Fruit fly (Drosophila melanogaster) whole organism, embryonic: ENCODE results near the gene Nab2.
A peak's percentile ranks its signal among the peaks of the same experiment; 100 is the strongest.

Experiments used
- Atf-2 ChIP-seq: fragments of 200-800 bp; sonication (Bioruptor generic); optimal IDR thresholded peaks from 2 replicates; lab custom pipeline; 2016; ENCODE audit warnings: missing biosample characterization, missing genetic modification characterization
- CG1024 ChIP-seq: fragments of 200-800 bp; sonication (Bioruptor generic); IDR thresholded peaks from 2 replicates; pipeline ENCODE4 v1.3.6; 2022; ENCODE audit warnings: missing biosample characterization, missing genetic modification characterization
- CG10543 ChIP-seq: fragments of 200-800 bp; sonication (Bioruptor generic); optimal IDR thresholded peaks from 3 replicates; lab custom pipeline; 2017; ENCODE audit warnings: missing biosample characterization, mild to moderate bottlenecking, missing genetic modification characterization, moderate library complexity
- CG10565 ChIP-seq: fragments of 200-800 bp; sonication (Bioruptor generic); optimal IDR thresholded peaks from 3 replicates; lab custom pipeline; 2016; ENCODE audit warnings: missing biosample characterization, mild to moderate bottlenecking, missing genetic modification characterization
- CG10654 ChIP-seq: fragments of 200-800 bp; sonication (Bioruptor generic); optimal IDR thresholded peaks from 2 replicates; lab custom pipeline; 2016; ENCODE audit warnings: missing biosample characterization, missing genetic modification characterization
- CG12659 ChIP-seq: fragments of 200-800 bp; sonication (Bioruptor generic); optimal IDR thresholded peaks from 3 replicates; lab custom pipeline; 2017; ENCODE audit warnings: mild to moderate bottlenecking, missing biosample characterization, missing genetic modification reagents, missing genetic modification characterization
- CG13123 ChIP-seq: fragments of 200-800 bp; sonication (Bioruptor generic); optimal IDR thresholded peaks from 2 replicates; lab custom pipeline; 2016; ENCODE audit warnings: missing biosample characterization, missing genetic modification characterization
- CG13287 ChIP-seq: fragments of 200-800 bp; sonication (Bioruptor generic); IDR thresholded peaks from 2 replicates; pipeline ENCODE4 v1.3.6; 2022; ENCODE audit warnings: missing biosample characterization, missing genetic modification characterization; ENCODE audit not compliant: partially characterized antibody
- CG13296 ChIP-seq: fragments of 200-800 bp; sonication (Bioruptor generic); optimal IDR thresholded peaks from 3 replicates; lab custom pipeline; 2018; ENCODE audit warnings: missing biosample characterization, mild to moderate bottlenecking, missing genetic modification characterization
- CG13894 ChIP-seq: fragments of 200-800 bp; sonication (Bioruptor generic); optimal IDR thresholded peaks from 3 replicates; lab custom pipeline; 2018; ENCODE audit warnings: missing biosample characterization, mild to moderate bottlenecking, missing genetic modification characterization, moderate library complexity
- CG17385 ChIP-seq: fragments of 200-800 bp; sonication (Bioruptor generic); optimal IDR thresholded peaks from 3 replicates; lab custom pipeline; 2018; ENCODE audit warnings: missing biosample characterization, mild to moderate bottlenecking, missing genetic modification characterization
- CG17802 ChIP-seq: fragments of 200-800 bp; sonication (Bioruptor generic); optimal IDR thresholded peaks from 2 replicates; lab custom pipeline; 2018; ENCODE audit warnings: missing biosample characterization, mild to moderate bottlenecking, missing genetic modification characterization, moderate library complexity
- CG18262 ChIP-seq: fragments of 200-800 bp; optimal IDR thresholded peaks from 3 replicates; lab custom pipeline; 2019; ENCODE audit warnings: missing biosample characterization, mild to moderate bottlenecking, missing genetic modification characterization, moderate library complexity
- CG1832 ChIP-seq: fragments of 200-800 bp; sonication (Bioruptor generic); optimal IDR thresholded peaks from 2 replicates; lab custom pipeline; 2017; ENCODE audit warnings: missing biosample characterization, mild to moderate bottlenecking, missing genetic modification characterization, inconsistent platforms
- CG2712 ChIP-seq: fragments of 200-800 bp; optimal IDR thresholded peaks from 3 replicates; lab custom pipeline; 2019; ENCODE audit warnings: missing biosample characterization, mild to moderate bottlenecking, missing genetic modification characterization, moderate library complexity
- CG3281 ChIP-seq: fragments of 200-800 bp; sonication (Bioruptor generic); optimal IDR thresholded peaks from 3 replicates; lab custom pipeline; 2017; ENCODE audit warnings: missing biosample characterization, mild to moderate bottlenecking, missing genetic modification characterization
- CG34422 ChIP-seq: fragments of 200-800 bp; sonication (Bioruptor generic); IDR thresholded peaks from 3 replicates; pipeline ENCODE4 v1.3.6; 2022; ENCODE audit warnings: missing biosample characterization, missing genetic modification characterization
- CG43689 ChIP-seq: fragments of 200-800 bp; sonication (Bioruptor generic); IDR thresholded peaks from 2 replicates; pipeline ENCODE4 v1.3.6; 2022; ENCODE audit warnings: missing biosample characterization, missing genetic modification characterization
- CG5180 ChIP-seq: fragments of 200-800 bp; sonication (Bioruptor generic); optimal IDR thresholded peaks from 3 replicates; lab custom pipeline; 2017; ENCODE audit warnings: missing biosample characterization, missing genetic modification characterization, mild to moderate bottlenecking, moderate library complexity, missing genetic modification reagents
- CG6254 ChIP-seq: fragments of 200-800 bp; sonication (Bioruptor generic); optimal IDR thresholded peaks from 3 replicates; lab custom pipeline; 2017; ENCODE audit warnings: mild to moderate bottlenecking, missing biosample characterization, missing genetic modification reagents, missing genetic modification characterization
- CG6689 ChIP-seq: fragments of 200-800 bp; sonication (Bioruptor generic); IDR thresholded peaks from 2 replicates; pipeline ENCODE4 v1.3.6; 2022; ENCODE audit warnings: missing biosample characterization, missing genetic modification characterization
- CG8924 ChIP-seq: fragments of 200-800 bp; optimal IDR thresholded peaks from 3 replicates; lab custom pipeline; 2019; ENCODE audit warnings: missing biosample characterization, mild to moderate bottlenecking, missing genetic modification characterization, moderate library complexity
- D ChIP-seq, 2 experiments: fragments of 200-800 bp in 1 of 2; fragments of >200 bp in 1 of 2; sonication (Bioruptor generic) in 1 of 2; optimal IDR thresholded peaks; 2 replicates in 1 of 2; 3 replicates in 1 of 2; lab custom pipeline; 2017; ENCODE audit warnings: mild to moderate bottlenecking in 1 of 2, missing biosample characterization in 1 of 2, missing genetic modification characterization in 1 of 2, missing genetic modification reagents in 1 of 2
- Dbx ChIP-seq: fragments of 200-800 bp; sonication (Bioruptor generic); IDR thresholded peaks from 3 replicates; pipeline ENCODE4 v1.3.6; 2022; ENCODE audit warnings: missing biosample characterization, missing genetic modification characterization
- Hey ChIP-seq: fragments of 200-800 bp; sonication (Bioruptor generic); optimal IDR thresholded peaks from 3 replicates; lab custom pipeline; 2018; ENCODE audit warnings: missing biosample characterization, mild to moderate bottlenecking, missing genetic modification characterization
- HmgD ChIP-seq: fragments of 200-800 bp; sonication (Bioruptor generic); optimal IDR thresholded peaks from 3 replicates; lab custom pipeline; 2016; ENCODE audit warnings: missing biosample characterization, missing genetic modification characterization
- Hsf ChIP-seq: fragments of 200-800 bp; sonication (Bioruptor generic); optimal IDR thresholded peaks from 3 replicates; lab custom pipeline; 2016; ENCODE audit warnings: missing biosample characterization, missing genetic modification characterization
- Kr ChIP-seq: fragments of 200-800 bp; sonication (Bioruptor generic); optimal IDR thresholded peaks from 2 replicates; lab custom pipeline; 2017; ENCODE audit warnings: missing biosample characterization, mild to moderate bottlenecking, missing genetic modification characterization
- Nf-YB ChIP-seq: fragments of 200-800 bp; sonication (Bioruptor generic); optimal IDR thresholded peaks from 3 replicates; lab custom pipeline; 2019; ENCODE audit warnings: missing biosample characterization, mild to moderate bottlenecking, missing genetic modification characterization, moderate library complexity
- Nf-YC ChIP-seq: fragments of 200-800 bp; optimal IDR thresholded peaks from 3 replicates; lab custom pipeline; 2019; ENCODE audit warnings: missing biosample characterization, mild to moderate bottlenecking, missing genetic modification characterization, moderate library complexity
- Scr ChIP-seq: fragments of 200-800 bp; sonication (Bioruptor generic); IDR thresholded peaks from 2 replicates; pipeline ENCODE4 v1.3.6; 2022; ENCODE audit warnings: missing biosample characterization, missing genetic modification characterization; ENCODE audit not compliant: partially characterized antibody
- Stat92E ChIP-seq, 3 experiments: fragments of >200 bp in 2 of 3; fragments of 200-800 bp in 1 of 3; sonication (Bioruptor generic) in 1 of 3; optimal IDR thresholded peaks; 2 replicates each; lab custom pipeline; 2017 to 2019; ENCODE audit warnings: missing biosample characterization in 3 of 3, missing genetic modification characterization in 3 of 3, mild to moderate bottlenecking in 1 of 3, moderate library complexity in 1 of 3
- Trl ChIP-seq, 3 experiments: fragments of >200 bp in 2 of 3; fragments of 200-800 bp in 1 of 3; sonication (Bioruptor generic) in 1 of 3; optimal IDR thresholded peaks; 2 replicates in 1 of 3; 3 replicates in 2 of 3; lab custom pipeline; 2016 to 2017; ENCODE audit warnings: missing biosample characterization in 1 of 3, missing genetic modification characterization in 1 of 3
- Vsx1 ChIP-seq: fragments of 200-800 bp; sonication (Bioruptor generic); optimal IDR thresholded peaks from 2 replicates; lab custom pipeline; 2017; ENCODE audit warnings: missing biosample characterization, mild to moderate bottlenecking, missing genetic modification characterization, missing genetic modification reagents
- caup ChIP-seq: fragments of 200-800 bp; sonication (Bioruptor generic); optimal IDR thresholded peaks from 3 replicates; lab custom pipeline; 2017; ENCODE audit warnings: missing biosample characterization, mild to moderate bottlenecking, missing genetic modification characterization, moderate library complexity; ENCODE audit not compliant: severe bottlenecking
- gce ChIP-seq: fragments of 200-800 bp; sonication (Bioruptor generic); IDR thresholded peaks from 3 replicates; pipeline ENCODE4 v1.3.6; 2022; ENCODE audit warnings: missing biosample characterization, missing genetic modification characterization
- hbn ChIP-seq: fragments of 200-800 bp; sonication (Bioruptor generic); IDR thresholded peaks from 2 replicates; pipeline ENCODE4 v1.3.6; 2022; ENCODE audit warnings: missing biosample characterization, missing genetic modification characterization; ENCODE audit not compliant: partially characterized antibody
- klu ChIP-seq: fragments of 200-800 bp; sonication (Bioruptor generic); IDR thresholded peaks from 2 replicates; pipeline ENCODE4 v1.3.6; 2022; ENCODE audit warnings: missing biosample characterization, missing genetic modification characterization
- kni ChIP-seq: fragments of 200-800 bp; sonication (Bioruptor generic); optimal IDR thresholded peaks from 3 replicates; lab custom pipeline; 2017; ENCODE audit warnings: mild to moderate bottlenecking, missing biosample characterization, missing genetic modification reagents, missing genetic modification characterization
- odd ChIP-seq: fragments of 200-800 bp; sonication (Bioruptor generic); optimal IDR thresholded peaks from 2 replicates; lab custom pipeline; 2017; ENCODE audit warnings: missing biosample characterization, mild to moderate bottlenecking, missing genetic modification characterization
- org-1 ChIP-seq: fragments of 200-800 bp; sonication (Bioruptor generic); optimal IDR thresholded peaks from 2 replicates; lab custom pipeline; 2017; ENCODE audit warnings: missing biosample characterization, missing genetic modification characterization
- rib ChIP-seq: fragments of 200-800 bp; sonication (Bioruptor generic); IDR thresholded peaks from 2 replicates; pipeline ENCODE4 v1.3.6; 2022; ENCODE audit warnings: missing biosample characterization, missing genetic modification characterization
- schlank ChIP-seq: fragments of 200-800 bp; sonication (Bioruptor generic); optimal IDR thresholded peaks from 2 replicates; lab custom pipeline; 2018; ENCODE audit warnings: missing biosample characterization, mild to moderate bottlenecking, missing genetic modification characterization
- sens ChIP-seq: fragments of 200-800 bp; sonication (Bioruptor generic); peaks from one replicate; lab custom pipeline; 2016; ENCODE audit warnings: missing biosample characterization, missing genetic modification characterization
- seq ChIP-seq: fragments of 200-800 bp; sonication (Bioruptor generic); IDR thresholded peaks from 2 replicates; pipeline ENCODE4 v1.3.6; 2022; ENCODE audit warnings: missing biosample characterization, missing genetic modification characterization
- unc-4 ChIP-seq: fragments of 200-800 bp; sonication (Bioruptor generic); IDR thresholded peaks from 2 replicates; pipeline ENCODE4 v1.3.6; 2022; ENCODE audit warnings: missing biosample characterization, missing genetic modification characterization; ENCODE audit not compliant: partially characterized antibody
- vvl ChIP-seq: fragments of 200-800 bp; sonication (Bioruptor generic); IDR thresholded peaks from 2 replicates; pipeline ENCODE4 v1.3.6; 2022; ENCODE audit warnings: missing biosample characterization, missing genetic modification characterization

Gene Nab2

DNA sequence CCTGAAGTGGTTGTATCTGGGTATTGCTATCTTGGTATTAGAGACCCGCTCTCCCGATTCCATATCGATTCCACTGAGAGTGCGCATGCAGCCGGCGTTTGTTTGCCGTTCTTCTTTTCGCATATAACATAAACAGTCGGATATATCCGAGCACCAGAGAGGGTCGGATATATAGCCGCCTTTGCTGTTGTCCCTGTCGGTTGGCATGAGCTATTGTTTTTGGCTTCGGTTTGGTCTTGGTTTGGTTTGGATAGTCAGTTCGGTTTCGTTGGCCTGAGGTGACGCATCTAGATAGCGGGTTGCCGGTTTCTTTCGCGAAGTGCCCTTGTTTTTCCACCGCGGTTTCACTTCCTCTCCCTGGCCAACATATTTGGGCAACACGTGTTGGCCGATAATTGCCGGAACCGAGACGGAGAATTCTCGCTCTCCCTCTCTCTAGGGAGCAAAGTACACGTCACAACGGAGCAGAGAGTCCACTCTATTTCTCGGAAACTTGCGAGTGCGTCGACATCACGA lies 45.4 kb downstream of the Nab2 start, which contains the start of gene Orct2 (continued):
- TF ChIP-seq kni (GFP tag; lab: Kevin White, UChicago) (peak; percentile 80), CG1024 (no peak), Nf-YB (peak; percentile 6), Trl (optimal IDR thresholded peaks at IDR 0.05; lab: Kevin White, UChicago) (peak; percentile 41 to 75), Trl (GFP tag; optimal IDR thresholded peaks at IDR 0.05; lab: Kevin White, UChicago) (peak; percentile 20), Vsx1 (GFP tag; lab: Kevin White, UChicago) (no peak), D (optimal IDR thresholded peaks at IDR 0.05; lab: Kevin White, UChicago) (peak; percentile 73), D (GFP tag; optimal IDR thresholded peaks at IDR 0.05; lab: Kevin White, UChicago) (no peak), CG10654 (GFP tag; lab: Kevin White, UChicago) (no peak), CG13287 (GFP tag; lab: Robert Waterston, UW) (peak; percentile 47; the same call in 1 of the 2 replicates), gce (0 out of 3 replicates have a peak, but pooled peaks have one; percentile 43), seq (peak; percentile 6; the same call in 1 of the 2 replicates), CG13123 (GFP tag; lab: Kevin White, UChicago) (no peak), CG6254 (GFP tag; lab: Kevin White, UChicago) (no peak), CG13894 (tag; lab: Kevin White, UChicago) (peak; percentile 98), HmgD (GFP tag; lab: Kevin White, UChicago) (no peak), Hey (tag; lab: Kevin White, UChicago) (peak; percentile 11), rib (GFP tag; lab: Robert Waterston, UW) (peak; percentile 76), sens (no peak), CG8924 (tag; lab: Kevin White, UChicago) (no peak), Kr (GFP tag; lab: Kevin White, UChicago) (peak; percentile 23), CG34422 (GFP tag; lab: Robert Waterston, UW) (peak; percentile 77; the same call in 1 of the 3 replicates), Hsf (no peak), klu (no peak), odd (GFP tag; lab: Kevin White, UChicago) (peak; percentile 57), vvl (GFP tag; lab: Robert Waterston, UW) (no peak), Dbx (GFP tag; lab: Robert Waterston, UW) (peak; percentile 27; the same call in 1 of the 3 replicates), CG43689 (GFP tag; lab: Robert Waterston, UW) (no peak), CG3281 (GFP tag; lab: Kevin White, UChicago) (peak; percentile 16), CG2712 (tag; lab: Kevin White, UChicago) (peak; percentile 4), CG18262 (tag; lab: Kevin White, UChicago) (no peak), CG5180 (peak; percentile 56), CG13296 (GFP tag; lab: Kevin White, UChicago) (peak; percentile 33), unc-4 (GFP tag; lab: Robert Waterston, UW) (0 out of 2 replicates have a peak, but pooled peaks have one; percentile 26), Scr (peak; percentile 29; the same call in 1 of the 2 replicates), CG17385 (GFP tag; lab: Kevin White, UChicago) (peak; percentile 32), CG10565 (GFP tag; lab: Kevin White, UChicago) (no peak), Atf-2 (no peak), schlank (no peak), CG12659 (GFP tag; lab: Kevin White, UChicago) (peak; percentile 1), CG6689 (GFP tag; lab: Robert Waterston, UW) (no peak), CG17802 (tag; lab: Kevin White, UChicago) (no peak), org-1 (peak; percentile 34), CG1832 (peak; percentile 72), hbn (no peak; the same call in 1 of the 2 replicates), Nf-YC (tag; lab: Kevin White, UChicago) (peak; percentile 60), Stat92E (GFP tag; optimal IDR thresholded peaks at IDR 0.05; lab: Kevin White, UChicago) (peak in 1 of 3 experiments; percentile 4), CG10543 (peak; percentile 88), caup (GFP tag; lab: Kevin White, UChicago) (peak; percentile 39)
